Fruit fly (Drosophila melanogaster): Measurements from ENCODE around the gene HDAC11.
A peak's percentile ranks its signal among the peaks of the same experiment; 100 is the strongest.

The HDAC11 gene

DNA sequence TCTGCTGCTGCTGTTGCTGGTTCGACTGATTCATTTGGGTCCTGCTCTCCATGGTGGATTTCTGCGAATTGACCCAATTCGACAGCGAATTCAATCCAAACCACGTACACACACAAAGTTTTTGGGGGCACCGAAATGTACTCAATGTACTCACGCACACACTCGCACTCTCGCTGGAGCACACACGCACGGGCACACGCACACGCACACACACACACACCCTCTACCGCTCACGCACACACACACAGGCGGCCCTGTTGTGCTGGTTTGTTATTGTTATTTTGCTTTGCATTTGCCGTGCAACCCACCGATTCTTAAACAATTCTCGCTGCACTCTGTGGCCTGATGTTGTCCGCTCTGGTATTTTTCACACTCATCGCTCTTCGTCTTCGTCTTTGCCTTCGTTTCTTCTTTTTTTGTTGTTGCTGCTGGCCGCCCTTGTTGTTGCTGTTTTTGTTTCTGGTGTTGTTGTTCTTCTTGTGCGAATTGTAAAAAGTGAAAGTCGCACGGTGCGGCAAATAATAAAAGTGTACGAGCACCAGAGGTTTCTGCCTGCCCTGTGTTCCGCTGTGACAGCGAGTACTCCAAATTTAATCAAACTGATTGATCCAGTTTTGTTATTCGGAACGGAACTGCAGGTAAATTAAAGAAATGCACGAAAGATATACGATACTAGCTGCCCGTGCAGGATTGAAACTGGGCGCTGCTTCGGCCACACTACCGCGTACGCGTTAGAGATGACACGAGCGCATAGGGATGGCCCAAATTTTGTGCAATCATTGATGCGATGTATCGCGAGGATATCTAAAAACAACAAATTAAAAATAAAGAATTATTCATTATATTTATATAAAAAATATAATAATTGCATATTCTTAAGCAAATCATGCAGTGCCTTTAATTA is 20.1 kb upstream of the HDAC11 start, which contains the start of gene CG3744 (continued):
- TF ChIP-seq CG2678 (tag; optimal IDR thresholded peaks at IDR 0.05) (peak; percentile 90), pb (GFP tag; optimal IDR thresholded peaks at IDR 0.05) (peak; percentile 62), CG30403 (GFP tag; optimal IDR thresholded peaks at IDR 0.05) (peak; percentile 92), CG9797 (GFP tag; optimal IDR thresholded peaks at IDR 0.05) (peak; percentile 80), Six4 (GFP tag; optimal IDR thresholded peaks at IDR 0.05) (peak; percentile 86), sug (tag; optimal IDR thresholded peaks at IDR 0.05) (peak; percentile 93), CG10274 (GFP tag; optimal IDR thresholded peaks at IDR 0.05) (peak; percentile 57), klu (GFP tag; IDR thresholded peaks at IDR 0.05) (peak; percentile 84), Kr (GFP tag; optimal IDR thresholded peaks at IDR 0.05) (no peak), Dfd (GFP tag; optimal IDR thresholded peaks at IDR 0.05) (peak in 1 of 2 experiments; percentile 71), MESR4 (GFP tag; optimal IDR thresholded peaks at IDR 0.05) (peak; percentile 60), Elba2 (GFP tag; optimal IDR thresholded peaks at IDR 0.05) (peak; percentile 6), ro (GFP tag; IDR thresholded peaks at IDR 0.05) (peak; percentile 90), CG9727 (GFP tag; optimal IDR thresholded peaks at IDR 0.05) (peak; percentile 88), Taf1 (GFP tag; IDR thresholded peaks at IDR 0.05) (peak; percentile 87), tio (GFP tag; optimal IDR thresholded peaks at IDR 0.05) (no peak), Nf-YB (GFP tag; optimal IDR thresholded peaks at IDR 0.05) (peak; percentile 74), CG4820 (GFP tag; optimal IDR thresholded peaks at IDR 0.05) (peak; percentile 81), CG4282 (GFP tag; optimal IDR thresholded peaks at IDR 0.05) (no peak), CG1233 (GFP tag; optimal IDR thresholded peaks at IDR 0.05) (peak; percentile 91), jing (GFP tag; optimal IDR thresholded peaks at IDR 0.05) (peak; percentile 62), unpg (GFP tag; optimal IDR thresholded peaks at IDR 0.05) (peak; percentile 90), D19B (GFP tag; optimal IDR thresholded peaks at IDR 0.05) (peak; percentile 74), CG14710 (tag; optimal IDR thresholded peaks at IDR 0.05) (no peak), CG2199 (GFP tag; IDR thresholded peaks at IDR 0.05) (peak; percentile 86), tap (tag; optimal IDR thresholded peaks at IDR 0.05) (peak; percentile 85), Usf (GFP tag; optimal IDR thresholded peaks at IDR 0.05) (peak; percentile 85), NFAT (GFP tag; IDR thresholded peaks at IDR 0.05) (peak; percentile 99), CG10431 (GFP tag; optimal IDR thresholded peaks at IDR 0.05) (peak; percentile 48), CG34224 (GFP tag; IDR thresholded peaks at IDR 0.05; ENCODE audit: partially characterized antibody) (peak; percentile 88), so (GFP tag; IDR thresholded peaks at IDR 0.05) (peak; percentile 94), CTCF (GFP tag; optimal IDR thresholded peaks at IDR 0.05) (no peak), CG15269 (tag; optimal IDR thresholded peaks at IDR 0.05) (peak; percentile 90), dmrt99B (tag; optimal IDR thresholded peaks at IDR 0.05) (peak; percentile 85), her (GFP tag; optimal IDR thresholded peaks at IDR 0.05) (peak; percentile 39), Hmx (GFP tag; optimal IDR thresholded peaks at IDR 0.05) (no peak), usp (GFP tag; optimal IDR thresholded peaks at IDR 0.05) (no peak), knrl (GFP tag; IDR thresholded peaks at IDR 0.05; ENCODE audit: partially characterized antibody) (peak; percentile 96), yki (optimal IDR thresholded peaks at IDR 0.05) (no peak), bowl (GFP tag; IDR thresholded peaks at IDR 0.05) (peak; percentile 86), Sin3A (optimal IDR thresholded peaks at IDR 0.05) (peak; percentile 73), CG3847 (GFP tag; IDR thresholded peaks at IDR 0.05) (peak; percentile 96), HmgD (GFP tag; optimal IDR thresholded peaks at IDR 0.05) (peak; percentile 18), Poxn (GFP tag; IDR thresholded peaks at IDR 0.05) (peak; percentile 81), nmo (GFP tag; optimal IDR thresholded peaks at IDR 0.05) (peak; percentile 90), twi (tag; optimal IDR thresholded peaks at IDR 0.05) (peak; percentile 83), chn (GFP tag; optimal IDR thresholded peaks at IDR 0.05) (peak; percentile 73), pros (GFP tag; optimal IDR thresholded peaks at IDR 0.05) (no peak), Dref (GFP tag; IDR thresholded peaks at IDR 0.05) (peak; percentile 52), Pdp1 (GFP tag; optimal IDR thresholded peaks at IDR 0.05) (peak; percentile 75 to 77), CG10321 (GFP tag; IDR thresholded peaks at IDR 0.05) (peak; percentile 77)
